Worm (Caenorhabditis elegans) whole organism, L3 larva: ENCODE results near the gene K09C8.8.

Source experiments
- ama-1 ChIP-seq: fragments of 150-350 bp; optimal IDR thresholded peaks from 2 replicates; lab custom pipeline; 2018
- egl-27 ChIP-seq: sonication (generic microtip); optimal IDR thresholded peaks from 4 replicates; lab custom pipeline; 2017; ENCODE audit warnings: missing biosample characterization, missing genetic modification reagents, missing genetic modification characterization
- elt-3 ChIP-seq, 3 experiments: fragments of 150-350 bp in 1 of 3; sonication (generic microtip) in 2 of 3; optimal IDR thresholded peaks; 2 replicates in 2 of 3; 4 replicates in 1 of 3; lab custom pipeline; 2014 to 2017; ENCODE audit warnings: missing biosample characterization in 3 of 3, missing genetic modification characterization in 3 of 3
- lin-39 ChIP-seq: fragments of 150-350 bp; optimal IDR thresholded peaks from 2 replicates; lab custom pipeline; 2018; ENCODE audit warnings: missing biosample characterization, missing genetic modification reagents, missing genetic modification characterization
- nhr-237 ChIP-seq: fragments of 150-350 bp; optimal IDR thresholded peaks from 2 replicates; lab custom pipeline; 2014; ENCODE audit warnings: missing biosample characterization, missing genetic modification characterization
- nhr-25 ChIP-seq: sonication (generic microtip); optimal IDR thresholded peaks from 2 replicates; lab custom pipeline; 2017; ENCODE audit warnings: missing biosample characterization, missing genetic modification characterization
- nhr-28 ChIP-seq: fragments of 150-350 bp; optimal IDR thresholded peaks from 2 replicates; lab custom pipeline; 2014; ENCODE audit warnings: missing biosample characterization, missing genetic modification characterization
- sea-2 ChIP-seq: fragments of 150-350 bp; sonication (generic microtip); optimal IDR thresholded peaks from 4 replicates; lab custom pipeline; 2014; ENCODE audit warnings: missing biosample characterization, missing genetic modification reagents, missing genetic modification characterization
- snpc-4 ChIP-seq: fragments of 150-350 bp; optimal IDR thresholded peaks from 2 replicates; lab custom pipeline; 2014; ENCODE audit warnings: missing biosample characterization, missing genetic modification characterization
- ztf-4 ChIP-seq: fragments of 150-350 bp; optimal IDR thresholded peaks from 2 replicates; lab custom pipeline; 2014; ENCODE audit warnings: missing biosample characterization, missing genetic modification characterization

- TF ChIP-seq ztf-4 (tag; lab: Kevin White, UChicago) (no peak), elt-3 (tag; optimal IDR thresholded peaks at IDR 0.05; lab: Kevin White, UChicago) (no peak), nhr-25 (tag; lab: Kevin White, UChicago) (no peak), lin-39 (tag; lab: Kevin White, UChicago) (no peak), snpc-4 (tag; lab: Kevin White, UChicago) (no peak), nhr-28 (tag; lab: Kevin White, UChicago) (no peak), sea-2 (GFP tag; lab: Kevin White, UChicago) (no peak), ama-1 (lab: Kevin White, UChicago) (no peak), nhr-237 (no peak), egl-27 (tag; lab: Kevin White, UChicago) (no peak)
Observed at ce11 chrX:10999176-10999575, 28.4 kb downstream of the K09C8.8 start, which contains the start of gene F59F3.6.
